Fruit fly (Drosophila melanogaster) whole organism, embryonic: ENCODE results near the gene CG43355.

Experiments
- Abd-B ChIP-seq: fragments of 200-800 bp; sonication (Bioruptor generic); optimal IDR thresholded peaks from 2 replicates; lab custom pipeline; 2018; ENCODE audit warnings: missing biosample characterization, mild to moderate bottlenecking, missing genetic modification characterization, moderate library complexity
- B-H1 ChIP-seq: fragments of 200-800 bp; sonication (Bioruptor generic); IDR thresholded peaks from 3 replicates; pipeline ENCODE4 v1.3.6; 2022; ENCODE audit warnings: missing biosample characterization, missing genetic modification characterization
- Bteb2 ChIP-seq: fragments of 200-800 bp; sonication (Bioruptor generic); optimal IDR thresholded peaks from 2 replicates; lab custom pipeline; 2016; ENCODE audit warnings: missing biosample characterization, missing genetic modification characterization
- CG10979 ChIP-seq: fragments of 200-800 bp; sonication (Bioruptor generic); optimal IDR thresholded peaks from 2 replicates; lab custom pipeline; 2018; ENCODE audit warnings: missing biosample characterization, mild to moderate bottlenecking, missing genetic modification characterization, moderate library complexity
- CG11398 ChIP-seq: fragments of 200-800 bp; sonication (Bioruptor generic); optimal IDR thresholded peaks from 2 replicates; lab custom pipeline; 2016; ENCODE audit warnings: missing biosample characterization, missing genetic modification characterization
- CG12236 ChIP-seq: fragments of 200-800 bp; sonication (Bioruptor generic); optimal IDR thresholded peaks from 2 replicates; lab custom pipeline; 2016; ENCODE audit warnings: missing biosample characterization, missing genetic modification characterization
- CG12391 ChIP-seq: fragments of 200-800 bp; sonication (Bioruptor generic); optimal IDR thresholded peaks from 3 replicates; lab custom pipeline; 2018; ENCODE audit warnings: missing biosample characterization, mild to moderate bottlenecking, missing genetic modification characterization, moderate library complexity
- CG12659 ChIP-seq: fragments of 200-800 bp; sonication (Bioruptor generic); optimal IDR thresholded peaks from 3 replicates; lab custom pipeline; 2017; ENCODE audit warnings: mild to moderate bottlenecking, missing biosample characterization, missing genetic modification reagents, missing genetic modification characterization
- CG12769 ChIP-seq: fragments of 200-800 bp; sonication (Bioruptor generic); optimal IDR thresholded peaks from 2 replicates; lab custom pipeline; 2019; ENCODE audit warnings: missing biosample characterization, mild to moderate bottlenecking, missing genetic modification characterization, moderate library complexity
- CG14710 ChIP-seq: fragments of 200-800 bp; sonication (Bioruptor generic); optimal IDR thresholded peaks from 3 replicates; lab custom pipeline; 2019; ENCODE audit warnings: missing biosample characterization, mild to moderate bottlenecking, missing genetic modification characterization, moderate library complexity
- CG1529 ChIP-seq: fragments of 200-800 bp; sonication (Bioruptor generic); optimal IDR thresholded peaks from 3 replicates; lab custom pipeline; 2018; ENCODE audit warnings: missing biosample characterization, missing genetic modification characterization
- CG16779 ChIP-seq: fragments of 200-800 bp; sonication (Bioruptor generic); IDR thresholded peaks from 2 replicates; pipeline ENCODE4 v1.3.6; 2022; ENCODE audit warnings: missing biosample characterization, missing genetic modification characterization
- CG16813 ChIP-seq: fragments of 200-800 bp; sonication (Bioruptor generic); IDR thresholded peaks from 3 replicates; pipeline ENCODE4 v1.3.6; 2022; ENCODE audit warnings: missing biosample characterization, missing genetic modification characterization; ENCODE audit not compliant: partially characterized antibody
- CG16863 ChIP-seq: fragments of 200-800 bp; sonication (Bioruptor generic); optimal IDR thresholded peaks from 3 replicates; lab custom pipeline; 2016; ENCODE audit warnings: missing biosample characterization, missing genetic modification characterization
- CG18619 ChIP-seq: fragments of 200-800 bp; sonication (Bioruptor generic); optimal IDR thresholded peaks from 3 replicates; lab custom pipeline; 2017; ENCODE audit warnings: missing biosample characterization, mild to moderate bottlenecking, missing genetic modification characterization
- CG32532 ChIP-seq: fragments of 200-800 bp; sonication (Bioruptor generic); IDR thresholded peaks from 2 replicates; pipeline ENCODE4 v1.3.6; 2022; ENCODE audit warnings: missing biosample characterization, missing genetic modification characterization
- CG4404 ChIP-seq: fragments of 200-800 bp; sonication (Bioruptor generic); IDR thresholded peaks from 2 replicates; pipeline ENCODE4 v1.3.6; 2022; ENCODE audit warnings: missing biosample characterization, missing genetic modification characterization
- CG7357 ChIP-seq: fragments of 200-800 bp; sonication (Bioruptor generic); IDR thresholded peaks from 3 replicates; pipeline ENCODE4 v1.3.6; 2022; ENCODE audit warnings: missing biosample characterization, missing genetic modification characterization
- CG7372 ChIP-seq: fragments of 200-800 bp; sonication (Bioruptor generic); IDR thresholded peaks from 2 replicates; pipeline ENCODE4 v1.3.6; 2022; ENCODE audit warnings: missing biosample characterization, missing genetic modification characterization
- CG7556 ChIP-seq: fragments of 200-800 bp; sonication (Bioruptor generic); optimal IDR thresholded peaks from 2 replicates; lab custom pipeline; 2017; ENCODE audit warnings: missing biosample characterization, mild to moderate bottlenecking, missing genetic modification characterization
- CG7963 ChIP-seq: fragments of 200-800 bp; sonication (Bioruptor generic); IDR thresholded peaks from 3 replicates; pipeline ENCODE4 v1.3.6; 2022; ENCODE audit warnings: missing biosample characterization, missing genetic modification characterization; ENCODE audit not compliant: partially characterized antibody
- D ChIP-seq, 2 experiments: fragments of 200-800 bp in 1 of 2; fragments of >200 bp in 1 of 2; sonication (Bioruptor generic) in 1 of 2; optimal IDR thresholded peaks; 2 replicates in 1 of 2; 3 replicates in 1 of 2; lab custom pipeline; 2017; ENCODE audit warnings: mild to moderate bottlenecking in 1 of 2, missing biosample characterization in 1 of 2, missing genetic modification characterization in 1 of 2, missing genetic modification reagents in 1 of 2
- Drgx ChIP-seq: fragments of 200-800 bp; sonication (Bioruptor generic); IDR thresholded peaks from 2 replicates; pipeline ENCODE4 v1.3.6; 2022; ENCODE audit warnings: missing biosample characterization, missing genetic modification characterization
- HLH3B ChIP-seq: fragments of 200-800 bp; sonication (Bioruptor generic); IDR thresholded peaks from 2 replicates; pipeline ENCODE4 v1.3.6; 2022; ENCODE audit warnings: missing biosample characterization, missing genetic modification characterization
- HmgZ ChIP-seq: fragments of 200-800 bp; sonication (Bioruptor generic); optimal IDR thresholded peaks from 2 replicates; lab custom pipeline; 2018; ENCODE audit warnings: missing biosample characterization, mild to moderate bottlenecking, missing genetic modification characterization
- Hr39 ChIP-seq: fragments of >200 bp; optimal IDR thresholded peaks from 2 replicates; lab custom pipeline; 2017
- Lhr ChIP-seq: fragments of 200-800 bp; sonication (Bioruptor generic); optimal IDR thresholded peaks from 3 replicates; lab custom pipeline; 2017; ENCODE audit warnings: mild to moderate bottlenecking, missing biosample characterization, missing genetic modification reagents, missing genetic modification characterization
- PHDP ChIP-seq: fragments of 200-800 bp; sonication (Bioruptor generic); optimal IDR thresholded peaks from 3 replicates; lab custom pipeline; 2018; ENCODE audit warnings: missing biosample characterization, mild to moderate bottlenecking, missing genetic modification characterization, moderate library complexity
- ab ChIP-seq: fragments of 200-800 bp; sonication (Bioruptor generic); optimal IDR thresholded peaks from 2 replicates; lab custom pipeline; 2016; ENCODE audit warnings: missing biosample characterization, missing genetic modification characterization
- ac ChIP-seq: fragments of 200-800 bp; sonication (Bioruptor generic); optimal IDR thresholded peaks from 3 replicates; lab custom pipeline; 2017; ENCODE audit warnings: missing biosample characterization, mild to moderate bottlenecking, missing genetic modification characterization
- al ChIP-seq: fragments of 200-800 bp; sonication (Bioruptor generic); IDR thresholded peaks from 2 replicates; pipeline ENCODE4 v1.3.6; 2022; ENCODE audit warnings: missing biosample characterization, missing genetic modification characterization
- bcd ChIP-seq: fragments of 200-800 bp; sonication (Bioruptor generic); optimal IDR thresholded peaks from 2 replicates; lab custom pipeline; 2017; ENCODE audit warnings: missing biosample characterization, mild to moderate bottlenecking, missing genetic modification characterization
- caup ChIP-seq: fragments of 200-800 bp; sonication (Bioruptor generic); optimal IDR thresholded peaks from 3 replicates; lab custom pipeline; 2017; ENCODE audit warnings: missing biosample characterization, mild to moderate bottlenecking, missing genetic modification characterization, moderate library complexity; ENCODE audit not compliant: severe bottlenecking
- dmrt11E ChIP-seq: fragments of 200-800 bp; sonication (Bioruptor generic); optimal IDR thresholded peaks from 3 replicates; lab custom pipeline; 2018; ENCODE audit warnings: missing biosample characterization, mild to moderate bottlenecking, missing genetic modification characterization, moderate library complexity
- dmrt99B ChIP-seq: fragments of 200-800 bp; sonication (Bioruptor generic); optimal IDR thresholded peaks from 2 replicates; lab custom pipeline; 2018; ENCODE audit warnings: missing biosample characterization, mild to moderate bottlenecking, missing genetic modification characterization, moderate library complexity
- en ChIP-seq: fragments of 200-800 bp; sonication (Bioruptor generic); optimal IDR thresholded peaks from 2 replicates; lab custom pipeline; 2016; ENCODE audit warnings: missing biosample characterization, missing genetic modification characterization
- fd96Cb ChIP-seq: fragments of 200-800 bp; sonication (Bioruptor generic); optimal IDR thresholded peaks from 2 replicates; lab custom pipeline; 2018; ENCODE audit warnings: missing biosample characterization, mild to moderate bottlenecking, missing genetic modification characterization, moderate library complexity
- gsb ChIP-seq: fragments of 200-800 bp; sonication (Bioruptor generic); IDR thresholded peaks from 2 replicates; pipeline ENCODE4 v1.3.6; 2022; ENCODE audit warnings: missing biosample characterization, missing genetic modification characterization
- jigr1 ChIP-seq: fragments of 200-800 bp; sonication (Bioruptor generic); IDR thresholded peaks from 3 replicates; pipeline ENCODE4 v1.3.6; 2022; ENCODE audit warnings: missing biosample characterization, missing genetic modification characterization
- lbe ChIP-seq: fragments of 200-800 bp; sonication (Bioruptor generic); optimal IDR thresholded peaks from 2 replicates; lab custom pipeline; 2016; ENCODE audit warnings: missing biosample characterization, mild to moderate bottlenecking, missing genetic modification characterization
- lola ChIP-seq, 3 experiments: fragments of >200 bp in 2 of 3; fragments of 200-800 bp in 1 of 3; sonication (Bioruptor generic) in 1 of 3; optimal IDR thresholded peaks; 2 replicates each; lab custom pipeline; 2017 to 2019; ENCODE audit warnings: missing biosample characterization in 3 of 3, missing genetic modification characterization in 3 of 3, mild to moderate bottlenecking in 1 of 3, moderate library complexity in 1 of 3
- nau ChIP-seq: fragments of 200-800 bp; sonication (Bioruptor generic); optimal IDR thresholded peaks from 3 replicates; lab custom pipeline; 2017; ENCODE audit warnings: missing biosample characterization, mild to moderate bottlenecking, missing genetic modification characterization, missing genetic modification reagents
- repo ChIP-seq: fragments of 200-800 bp; sonication (Bioruptor generic); optimal IDR thresholded peaks from 2 replicates; lab custom pipeline; 2016; ENCODE audit warnings: missing biosample characterization, missing genetic modification characterization
- salm ChIP-seq: fragments of 200-800 bp; sonication (Bioruptor generic); optimal IDR thresholded peaks from 2 replicates; lab custom pipeline; 2018; ENCODE audit warnings: missing biosample characterization, mild to moderate bottlenecking, missing genetic modification characterization
- schlank ChIP-seq: fragments of 200-800 bp; sonication (Bioruptor generic); optimal IDR thresholded peaks from 2 replicates; lab custom pipeline; 2018; ENCODE audit warnings: missing biosample characterization, mild to moderate bottlenecking, missing genetic modification characterization
- sug ChIP-seq: fragments of 200-800 bp; optimal IDR thresholded peaks from 2 replicates; lab custom pipeline; 2019; ENCODE audit warnings: missing biosample characterization, mild to moderate bottlenecking, missing genetic modification characterization, moderate library complexity
- vnd ChIP-seq: fragments of 200-800 bp; sonication (Bioruptor generic); IDR thresholded peaks from 3 replicates; pipeline ENCODE4 v1.3.6; 2022; ENCODE audit warnings: missing biosample characterization, missing genetic modification characterization; ENCODE audit not compliant: partially characterized antibody
- wdn ChIP-seq: fragments of 200-800 bp; sonication (Bioruptor generic); IDR thresholded peaks from 2 replicates; pipeline ENCODE4 v1.3.6; 2022; ENCODE audit warnings: missing biosample characterization, missing genetic modification characterization
- wek ChIP-seq: fragments of 200-800 bp; sonication (Bioruptor generic); optimal IDR thresholded peaks from 3 replicates; lab custom pipeline; 2018; ENCODE audit warnings: missing biosample characterization, mild to moderate bottlenecking, missing genetic modification characterization, moderate library complexity
- wor ChIP-seq: fragments of 200-800 bp; sonication (Bioruptor generic); IDR thresholded peaks from 2 replicates; pipeline ENCODE4 v1.3.6; 2022; ENCODE audit warnings: missing biosample characterization, missing genetic modification characterization
- zfh2 ChIP-seq: fragments of 200-800 bp; sonication (Bioruptor generic); optimal IDR thresholded peaks from 2 replicates; lab custom pipeline; 2016; ENCODE audit warnings: missing biosample characterization, missing genetic modification characterization

CG43355 gene

dm6 chr2L:11469973-11470372 is 14.5 kb upstream of the CG43355 start (continued):
- TF ChIP-seq D (optimal IDR thresholded peaks at IDR 0.05; lab: Kevin White, UChicago) (no peak), D (GFP tag; optimal IDR thresholded peaks at IDR 0.05; lab: Kevin White, UChicago) (peak; percentile 38), CG14710 (peak; percentile 47), HLH3B (GFP tag; lab: Robert Waterston, UW) (no peak), dmrt11E (peak; percentile 54), CG10979 (tag; lab: Kevin White, UChicago) (peak; percentile 58), CG1529 (GFP tag; lab: Kevin White, UChicago) (no peak), PHDP (no peak), CG18619 (GFP tag; lab: Kevin White, UChicago) (no peak), CG7372 (GFP tag; lab: Robert Waterston, UW) (no peak), fd96Cb (peak; percentile 3), CG7963 (GFP tag; lab: Robert Waterston, UW) (no peak), ac (GFP tag; lab: Kevin White, UChicago) (peak; percentile 51), CG4404 (GFP tag; lab: Robert Waterston, UW) (0 out of 2 replicates have a peak, but pooled peaks have one; percentile 13), CG11398 (no peak), Drgx (GFP tag; lab: Robert Waterston, UW) (no peak), salm (tag; lab: Kevin White, UChicago) (no peak), schlank (no peak), caup (GFP tag; lab: Kevin White, UChicago) (no peak), wor (GFP tag; lab: Robert Waterston, UW) (no peak), lola (GFP tag; optimal IDR thresholded peaks at IDR 0.05; lab: Kevin White, UChicago) (peak in 1 of 3 experiments; percentile 68), repo (GFP tag; lab: Kevin White, UChicago) (no peak), sug (tag; lab: Kevin White, UChicago) (no peak), nau (GFP tag; lab: Kevin White, UChicago) (no peak), Lhr (GFP tag; lab: Kevin White, UChicago) (no peak), jigr1 (no peak), gsb (GFP tag; lab: Robert Waterston, UW) (no peak), en (GFP tag; lab: Kevin White, UChicago) (no peak), ab (GFP tag; lab: Kevin White, UChicago) (no peak), Abd-B (no peak), bcd (no peak), CG12236 (no peak), CG32532 (GFP tag; lab: Robert Waterston, UW) (no peak), vnd (GFP tag; lab: Robert Waterston, UW) (no peak), wek (GFP tag; lab: Kevin White, UChicago) (no peak), CG7357 (GFP tag; lab: Robert Waterston, UW) (no peak), CG7556 (no peak), Bteb2 (GFP tag; lab: Kevin White, UChicago) (no peak), CG12391 (tag; lab: Kevin White, UChicago) (peak; percentile 6), CG12659 (no peak), zfh2 (GFP tag; lab: Kevin White, UChicago) (no peak), CG16779 (GFP tag; lab: Robert Waterston, UW) (no peak), HmgZ (tag; lab: Kevin White, UChicago) (no peak), CG16863 (GFP tag; lab: Kevin White, UChicago) (no peak), al (no peak), wdn (GFP tag; lab: Robert Waterston, UW) (no peak), B-H1 (no peak), CG16813 (GFP tag; lab: Robert Waterston, UW) (no peak), Hr39 (lab: Kevin White, UChicago) (no peak), CG12769 (tag; lab: Kevin White, UChicago) (no peak), lbe (no peak), dmrt99B (no peak)
